Worm (Caenorhabditis elegans) whole organism, L1 larva: ENCODE results near the gene R11H6.4.

Experiments
- C04F5.9 ChIP-seq: sonication (generic microtip); optimal IDR thresholded peaks from 2 replicates; lab custom pipeline; 2016; ENCODE audit warnings: missing genetic modification characterization, missing compliant biosample characterization
- aha-1 ChIP-seq: fragments of 150-350 bp; optimal IDR thresholded peaks from 2 replicates; lab custom pipeline; 2014; ENCODE audit warnings: missing biosample characterization, missing genetic modification characterization
- alr-1 ChIP-seq: fragments of 200-800 bp; sonication (Bioruptor generic); optimal IDR thresholded peaks from 2 replicates; lab custom pipeline; 2018; ENCODE audit warnings: borderline replicate concordance, mild to moderate bottlenecking, missing genetic modification characterization, missing compliant biosample characterization
- blmp-1 ChIP-seq: fragments of 150-350 bp; optimal IDR thresholded peaks from 2 replicates; lab custom pipeline; 2014; ENCODE audit warnings: missing biosample characterization, missing genetic modification characterization
- ceh-63 ChIP-seq: fragments of 200-800 bp; sonication (Bioruptor generic); optimal IDR thresholded peaks from 2 replicates; lab custom pipeline; 2018; ENCODE audit warnings: mild to moderate bottlenecking, missing genetic modification characterization, missing compliant biosample characterization
- ceh-82 ChIP-seq, 3 experiments: fragments of 150-350 bp in 1 of 3; sonication (generic microtip) in 2 of 3; optimal IDR thresholded peaks; 2 replicates each; lab custom pipeline; 2014 to 2017; ENCODE audit warnings: missing biosample characterization in 3 of 3, missing genetic modification characterization in 3 of 3
- ceh-90 ChIP-seq: sonication (generic microtip); optimal IDR thresholded peaks from 2 replicates; lab custom pipeline; 2016; ENCODE audit warnings: missing genetic modification characterization, missing compliant biosample characterization
- ces-1 ChIP-seq: fragments of 150-350 bp; optimal IDR thresholded peaks from 2 replicates; lab custom pipeline; 2014; ENCODE audit warnings: missing biosample characterization, missing genetic modification reagents, missing genetic modification characterization
- dpl-1 ChIP-seq, 3 experiments: fragments of 150-350 bp in 2 of 3; sonication (generic microtip) in 1 of 3; optimal IDR thresholded peaks; 2 replicates each; lab custom pipeline; 2014 to 2017; ENCODE audit warnings: missing biosample characterization in 3 of 3, missing genetic modification characterization in 3 of 3, missing genetic modification reagents in 3 of 3
- efl-1 ChIP-seq, 4 experiments: fragments of 150-350 bp; optimal IDR thresholded peaks in 3 of 4; peaks in 1 of 4; 1 replicate in 1 of 4; 2 replicates in 3 of 4; lab custom pipeline; 2014; ENCODE audit warnings: missing biosample characterization in 2 of 4, missing genetic modification characterization in 2 of 4, missing genetic modification reagents in 2 of 4
- elt-2 ChIP-seq: sonication (generic microtip); optimal IDR thresholded peaks from 2 replicates; lab custom pipeline; 2016; ENCODE audit warnings: missing genetic modification characterization, mild to moderate bottlenecking, inconsistent platforms, missing compliant biosample characterization, missing genetic modification reagents
- elt-3 ChIP-seq, 6 experiments: fragments of 150-350 bp in 1 of 6; sonication (generic microtip); optimal IDR thresholded peaks; 2 replicates each; lab custom pipeline; 2017 to 2018; ENCODE audit warnings: missing biosample characterization in 6 of 6, missing genetic modification characterization in 6 of 6, inconsistent platforms in 1 of 6
- ets-5 ChIP-seq: fragments of 200-800 bp; sonication (Bioruptor generic); IDR thresholded peaks from 2 replicates; pipeline ENCODE4 v1.3.6; 2022; ENCODE audit warnings: missing genetic modification characterization, missing compliant biosample characterization
- grh-1 ChIP-seq: fragments of 200-800 bp; sonication (Bioruptor generic); IDR thresholded peaks from 2 replicates; pipeline ENCODE4 v1.3.6; 2022; ENCODE audit warnings: missing genetic modification reagents, missing genetic modification characterization, missing compliant biosample characterization
- hlh-17 ChIP-seq: fragments of 200-800 bp; sonication (Bioruptor generic); optimal IDR thresholded peaks from 2 replicates; lab custom pipeline; 2018; ENCODE audit warnings: missing genetic modification characterization, mild to moderate bottlenecking, missing compliant biosample characterization, moderate library complexity, borderline replicate concordance
- isw-1 ChIP-seq: fragments of 200-800 bp; sonication (Bioruptor generic); IDR thresholded peaks from 2 replicates; pipeline ENCODE4 v1.3.6; 2022; ENCODE audit warnings: missing genetic modification characterization, missing compliant biosample characterization
- lin-14 ChIP-seq: fragments of 200-800 bp; sonication (Bioruptor generic); optimal IDR thresholded peaks from 2 replicates; lab custom pipeline; 2018; ENCODE audit warnings: mild to moderate bottlenecking, missing genetic modification characterization, moderate library complexity, missing compliant biosample characterization
- lin-35 ChIP-seq, 2 experiments: fragments of 150-350 bp; optimal IDR thresholded peaks; 2 replicates each; lab custom pipeline; 2014; ENCODE audit warnings: missing biosample characterization in 2 of 2, missing genetic modification characterization in 2 of 2, missing genetic modification reagents in 2 of 2
- lsy-2 ChIP-seq, 2 experiments: fragments of 150-350 bp; optimal IDR thresholded peaks; 2 replicates each; lab custom pipeline; 2014; ENCODE audit warnings: missing biosample characterization in 2 of 2, missing genetic modification characterization in 2 of 2
- nhr-11 ChIP-seq: fragments of 150-350 bp; optimal IDR thresholded peaks from 2 replicates; lab custom pipeline; 2014; ENCODE audit warnings: missing biosample characterization, missing genetic modification characterization
- nhr-19 ChIP-seq: fragments of 200-800 bp; sonication (Bioruptor generic); conservative IDR thresholded peaks from 2 replicates; pipeline ENCODE4 v1.3.6; 2022; ENCODE audit warnings: missing genetic modification characterization, missing compliant biosample characterization
- nhr-20 ChIP-seq: sonication (generic microtip); optimal IDR thresholded peaks from 2 replicates; lab custom pipeline; 2016; ENCODE audit warnings: mild to moderate bottlenecking, missing genetic modification characterization, missing compliant biosample characterization
- nhr-237 ChIP-seq: fragments of 150-350 bp; optimal IDR thresholded peaks from 2 replicates; lab custom pipeline; 2014; ENCODE audit warnings: missing biosample characterization, missing genetic modification characterization
- nhr-76 ChIP-seq: sonication (generic microtip); optimal IDR thresholded peaks from 2 replicates; lab custom pipeline; 2017; ENCODE audit warnings: missing biosample characterization, missing genetic modification characterization
- nhr-84 ChIP-seq: sonication (generic microtip); optimal IDR thresholded peaks from 2 replicates; lab custom pipeline; 2017; ENCODE audit warnings: missing biosample characterization, missing genetic modification characterization
- nhr-85 ChIP-seq: sonication (generic microtip); peaks from one replicate; lab custom pipeline; 2016; ENCODE audit warnings: missing genetic modification characterization, inconsistent platforms, missing compliant biosample characterization
- nhr-90 ChIP-seq: sonication (generic microtip); optimal IDR thresholded peaks from 2 replicates; lab custom pipeline; 2016; ENCODE audit warnings: mild to moderate bottlenecking, missing genetic modification characterization, missing compliant biosample characterization; ENCODE audit not compliant: poor library complexity
- skn-1 ChIP-seq: fragments of 150-350 bp; optimal IDR thresholded peaks from 2 replicates; lab custom pipeline; 2014; ENCODE audit warnings: missing biosample characterization, missing genetic modification characterization
- snpc-4 ChIP-seq: fragments of 150-350 bp; optimal IDR thresholded peaks from 2 replicates; lab custom pipeline; 2014; ENCODE audit warnings: missing biosample characterization, missing genetic modification characterization
- unc-130 ChIP-seq: fragments of 150-350 bp; optimal IDR thresholded peaks from 2 replicates; lab custom pipeline; 2017; ENCODE audit warnings: missing biosample characterization, missing genetic modification characterization, inconsistent platforms
- unc-30 ChIP-seq: sonication (generic microtip); optimal IDR thresholded peaks from 2 replicates; lab custom pipeline; 2017; ENCODE audit warnings: missing biosample characterization, missing genetic modification characterization
- ztf-11 ChIP-seq, 2 experiments: sonication (generic microtip); optimal IDR thresholded peaks; 2 replicates each; lab custom pipeline; 2016 to 2017; ENCODE audit warnings: missing genetic modification characterization in 2 of 2, missing biosample characterization in 1 of 2, missing compliant biosample characterization in 1 of 2

The R11H6.4 gene

ce11 chrV:14649929-14650328 is 40.2 kb downstream of the R11H6.4 start (continued):
- TF ChIP-seq ets-5 (GFP tag; lab: Robert Waterston, UW), result no peak
- peak in 1 of 2 experiments; percentile 22 for TF ChIP-seq efl-1 (optimal IDR thresholded peaks at IDR 0.05; lab: Kevin White, UChicago)
- TF ChIP-seq efl-1 (GFP tag; optimal IDR thresholded peaks at IDR 0.05 in 1 of 2; lab: Kevin White, UChicago), result peak; percentile 12 to 56
- TF ChIP-seq ceh-82 (tag; optimal IDR thresholded peaks at IDR 0.05; lab: Kevin White, UChicago), result no peak
- no peak for TF ChIP-seq alr-1 (tag; lab: Kevin White, UChicago)
- no peak for TF ChIP-seq snpc-4 (tag; lab: Kevin White, UChicago)
- peak; percentile 81 for TF ChIP-seq lin-14 (GFP tag; lab: Kevin White, UChicago)
- no peak for TF ChIP-seq nhr-11 (tag; lab: Kevin White, UChicago)
- no peak for TF ChIP-seq nhr-90 (tag; lab: Kevin White, UChicago)
- TF ChIP-seq elt-2, result no peak
- TF ChIP-seq dpl-1 (GFP tag; optimal IDR thresholded peaks at IDR 0.05; lab: Kevin White, UChicago), result peak in 1 of 3 experiments; percentile 8

- TF ChIP-seq ztf-11 (tag; optimal IDR thresholded peaks at IDR 0.05; lab: Kevin White, UChicago), result peak in 1 of 2 experiments; percentile 19
- TF ChIP-seq C04F5.9 (tag; lab: Kevin White, UChicago), result no peak
- no peak for TF ChIP-seq unc-30 (tag; lab: Kevin White, UChicago)
- no peak for TF ChIP-seq hlh-17 (GFP tag; lab: Kevin White, UChicago)
- no peak for TF ChIP-seq aha-1 (tag; lab: Kevin White, UChicago)
- no peak for TF ChIP-seq ces-1 (GFP tag; lab: Kevin White, UChicago)
- no peak for TF ChIP-seq isw-1 (GFP tag; lab: Robert Waterston, UW)
- TF ChIP-seq skn-1 (tag; lab: Kevin White, UChicago), result no peak
- no peak for TF ChIP-seq efl-1 (optimal IDR thresholded peaks at IDR 0.05; lab: Kevin White, UChicago)
- peak in 1 of 2 experiments; percentile 78 for TF ChIP-seq efl-1 (GFP tag; optimal IDR thresholded peaks at IDR 0.05 in 1 of 2; lab: Kevin White, UChicago)
- no peak for TF ChIP-seq snpc-4 (tag; lab: Kevin White, UChicago)
- TF ChIP-seq lin-35 (GFP tag; optimal IDR thresholded peaks at IDR 0.05; lab: Kevin White, UChicago), result no peak
- no peak for TF ChIP-seq nhr-76 (tag; lab: Kevin White, UChicago)
- TF ChIP-seq, all 84 proteins: peak for 2
These were observed 40.9 kb downstream of the R11H6.4 start for ce11 chrV:14650631-14651030.

- TF ChIP-seq unc-130 (no peak), grh-1 (GFP tag; lab: Robert Waterston, UW) (no peak), ceh-90 (no peak), ceh-63 (GFP tag; lab: Kevin White, UChicago) (no peak), lin-35 (GFP tag; optimal IDR thresholded peaks at IDR 0.05; lab: Kevin White, UChicago) (peak in 1 of 2 experiments; percentile 26), elt-3 (tag; optimal IDR thresholded peaks at IDR 0.05; lab: Kevin White, UChicago) (peak in 1 of 6 experiments; percentile 53), isw-1 (GFP tag; lab: Robert Waterston, UW) (no peak), lsy-2 (tag; optimal IDR thresholded peaks at IDR 0.05; lab: Kevin White, UChicago) (peak in 1 of 2 experiments; percentile 15), blmp-1 (tag; lab: Kevin White, UChicago) (peak; percentile 48)
These were observed 45.9 kb downstream of the R11H6.4 start for ce11 chrV:14655689-14656088.

- TF ChIP-seq nhr-20 (peak; percentile 10), lin-35 (GFP tag; optimal IDR thresholded peaks at IDR 0.05; lab: Kevin White, UChicago) (peak in 1 of 2 experiments; percentile 7), nhr-19 (GFP tag; lab: Robert Waterston, UW) (peak; percentile 31), lin-14 (GFP tag; lab: Kevin White, UChicago) (peak; percentile 50), elt-3 (tag; optimal IDR thresholded peaks at IDR 0.05; lab: Kevin White, UChicago) (peak in 3 of 6 experiments; percentile 10 to 73 (median 64)), nhr-85 (tag; lab: Kevin White, UChicago) (peak; percentile 78), efl-1 (optimal IDR thresholded peaks at IDR 0.05; lab: Kevin White, UChicago) (no peak), efl-1 (GFP tag; optimal IDR thresholded peaks at IDR 0.05 in 1 of 2; lab: Kevin White, UChicago) (peak in 1 of 2 experiments; percentile 85), nhr-84 (tag; lab: Kevin White, UChicago) (no peak), blmp-1 (tag; lab: Kevin White, UChicago) (peak; percentile 33), lsy-2 (tag; optimal IDR thresholded peaks at IDR 0.05; lab: Kevin White, UChicago) (peak in 1 of 2 experiments; percentile 5), nhr-237 (tag; lab: Kevin White, UChicago) (no peak)
These were observed 47.2 kb downstream of the R11H6.4 start for ce11 chrV:14656970-14657369.
